Fruit fly (Drosophila melanogaster): Measurements from ENCODE around the gene NetA.

- no peak for TF ChIP-seq CG8478 (optimal IDR thresholded peaks at IDR 0.05)
- TF ChIP-seq psq (optimal IDR thresholded peaks at IDR 0.05): no peak
- no peak for TF ChIP-seq usp (GFP tag; optimal IDR thresholded peaks at IDR 0.05)
Observed at dm6 chrX:14669233-14669632, 15.5 kb upstream of the NetA start.
